Fruit fly (Drosophila melanogaster): Measurements from ENCODE around the gene CG9636.

DNA sequence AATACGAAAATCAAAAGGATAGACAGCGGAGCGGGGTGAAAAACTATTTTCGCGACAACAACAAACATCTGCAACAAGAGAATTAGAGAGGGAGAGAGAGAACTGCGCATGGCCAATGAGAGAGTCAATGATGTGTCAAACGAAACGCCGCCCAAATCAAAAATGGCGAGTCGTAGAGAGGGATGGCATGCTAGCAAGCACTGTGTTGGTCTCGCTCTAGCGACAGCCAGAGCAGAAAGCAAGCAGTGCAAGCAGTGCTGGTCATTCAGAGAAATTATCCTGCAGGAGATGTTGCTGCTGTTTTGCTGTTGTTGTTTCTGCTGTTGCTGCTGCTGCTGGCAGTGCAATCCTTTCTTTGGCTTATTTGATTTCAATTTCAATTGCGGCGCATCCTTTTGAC is 52.7 kb downstream of the CG9636 start:
- TF ChIP-seq Blimp-1 (GFP tag; optimal IDR thresholded peaks at IDR 0.05), result no peak
- TF ChIP-seq topi (GFP tag; optimal IDR thresholded peaks at IDR 0.05), result no peak
